Fruit fly (Drosophila melanogaster) whole organism, embryonic: ENCODE results near the gene CG4133.

ENCODE experiments used
- CG7357 ChIP-seq: fragments of 200-800 bp; sonication (Bioruptor generic); IDR thresholded peaks from 3 replicates; pipeline ENCODE4 v1.3.6; 2022; ENCODE audit warnings: missing biosample characterization, missing genetic modification characterization
- Dek ChIP-seq: fragments of 200-800 bp; sonication (Bioruptor generic); optimal IDR thresholded peaks from 3 replicates; lab custom pipeline; 2019; ENCODE audit warnings: missing biosample characterization, mild to moderate bottlenecking, missing genetic modification characterization, moderate library complexity
- HmgZ ChIP-seq: fragments of 200-800 bp; sonication (Bioruptor generic); optimal IDR thresholded peaks from 2 replicates; lab custom pipeline; 2018; ENCODE audit warnings: missing biosample characterization, mild to moderate bottlenecking, missing genetic modification characterization
- maf-S ChIP-seq: fragments of 200-800 bp; sonication (Bioruptor generic); optimal IDR thresholded peaks from 2 replicates; lab custom pipeline; 2016; ENCODE audit warnings: missing biosample characterization, missing genetic modification characterization
- tx ChIP-seq: fragments of 200-800 bp; sonication (Bioruptor generic); optimal IDR thresholded peaks from 2 replicates; lab custom pipeline; 2016; ENCODE audit warnings: missing biosample characterization, missing genetic modification characterization

- TF ChIP-seq HmgZ (no peak), CG7357 (GFP tag; lab: Robert Waterston, UW) (no peak), Dek (no peak), maf-S (GFP tag; lab: Kevin White, UChicago) (no peak), tx (GFP tag; lab: Kevin White, UChicago) (no peak)
These were observed 41.1 kb downstream of the CG4133 start for dm6 chr2L:496436-496835.
